Fruit fly (Drosophila melanogaster) whole organism, embryonic: ENCODE results near the gene CG43693.

Experiments
- Asciz ChIP-seq: fragments of 200-800 bp; sonication (Bioruptor generic); optimal IDR thresholded peaks from 2 replicates; lab custom pipeline; 2017; ENCODE audit warnings: missing biosample characterization, mild to moderate bottlenecking, missing genetic modification characterization, missing genetic modification reagents
- Atf-2 ChIP-seq: fragments of 200-800 bp; sonication (Bioruptor generic); optimal IDR thresholded peaks from 2 replicates; lab custom pipeline; 2016; ENCODE audit warnings: missing biosample characterization, missing genetic modification characterization
- CG10462 ChIP-seq: fragments of 200-800 bp; sonication (Bioruptor generic); optimal IDR thresholded peaks from 2 replicates; lab custom pipeline; 2016; ENCODE audit warnings: missing biosample characterization, missing genetic modification characterization
- CG12219 ChIP-seq: fragments of 200-800 bp; sonication (Bioruptor generic); optimal IDR thresholded peaks from 3 replicates; lab custom pipeline; 2018; ENCODE audit warnings: missing biosample characterization, mild to moderate bottlenecking, missing genetic modification characterization
- CG12769 ChIP-seq: fragments of 200-800 bp; sonication (Bioruptor generic); optimal IDR thresholded peaks from 2 replicates; lab custom pipeline; 2019; ENCODE audit warnings: missing biosample characterization, mild to moderate bottlenecking, missing genetic modification characterization, moderate library complexity
- CG13287 ChIP-seq: fragments of 200-800 bp; sonication (Bioruptor generic); IDR thresholded peaks from 2 replicates; pipeline ENCODE4 v1.3.6; 2022; ENCODE audit warnings: missing biosample characterization, missing genetic modification characterization; ENCODE audit not compliant: partially characterized antibody
- CG13424 ChIP-seq: fragments of 200-800 bp; sonication (Bioruptor generic); optimal IDR thresholded peaks from 2 replicates; lab custom pipeline; 2019; ENCODE audit warnings: missing biosample characterization, mild to moderate bottlenecking, missing genetic modification characterization, moderate library complexity
- CG14050 ChIP-seq: fragments of 200-800 bp; sonication (Bioruptor generic); IDR thresholded peaks from 3 replicates; pipeline ENCODE4 v1.3.6; 2022; ENCODE audit warnings: missing biosample characterization, missing genetic modification characterization
- CG1603 ChIP-seq: fragments of 200-800 bp; sonication (Bioruptor generic); optimal IDR thresholded peaks from 2 replicates; lab custom pipeline; 2019; ENCODE audit warnings: missing biosample characterization, mild to moderate bottlenecking, missing genetic modification characterization, moderate library complexity
- CG17385 ChIP-seq: fragments of 200-800 bp; sonication (Bioruptor generic); optimal IDR thresholded peaks from 3 replicates; lab custom pipeline; 2018; ENCODE audit warnings: missing biosample characterization, mild to moderate bottlenecking, missing genetic modification characterization
- CG2116 ChIP-seq: fragments of 200-800 bp; sonication (Bioruptor generic); optimal IDR thresholded peaks from 3 replicates; lab custom pipeline; 2018; ENCODE audit warnings: missing biosample characterization, mild to moderate bottlenecking, missing genetic modification characterization
- CG32772 ChIP-seq: fragments of 200-800 bp; sonication (Bioruptor generic); IDR thresholded peaks from 2 replicates; pipeline ENCODE4 v1.3.6; 2022; ENCODE audit warnings: missing biosample characterization, missing genetic modification characterization
- CG34224 ChIP-seq: fragments of 200-800 bp; sonication (Bioruptor generic); IDR thresholded peaks from 3 replicates; pipeline ENCODE4 v1.3.6; 2022; ENCODE audit warnings: missing biosample characterization, missing genetic modification characterization; ENCODE audit not compliant: partially characterized antibody
- CG8359 ChIP-seq: fragments of 200-800 bp; sonication (Bioruptor generic); optimal IDR thresholded peaks from 2 replicates; lab custom pipeline; 2017; ENCODE audit warnings: missing biosample characterization, mild to moderate bottlenecking, missing genetic modification characterization, borderline replicate concordance
- Deaf1 ChIP-seq: fragments of 200-800 bp; optimal IDR thresholded peaks from 3 replicates; lab custom pipeline; 2019; ENCODE audit warnings: missing biosample characterization, mild to moderate bottlenecking, missing genetic modification characterization, moderate library complexity
- Dfd ChIP-seq, 2 experiments: fragments of >200 bp; optimal IDR thresholded peaks; 2 replicates each; lab custom pipeline; 2017; ENCODE audit warnings: missing biosample characterization in 2 of 2, missing genetic modification characterization in 2 of 2
- Dip3 ChIP-seq: fragments of 200-800 bp; sonication (Bioruptor generic); optimal IDR thresholded peaks from 3 replicates; lab custom pipeline; 2016; ENCODE audit warnings: missing biosample characterization, missing genetic modification characterization
- GATAe ChIP-seq: fragments of 200-800 bp; sonication (Bioruptor generic); conservative IDR thresholded peaks from 2 replicates; pipeline ENCODE4 v1.3.6; 2022; ENCODE audit warnings: missing biosample characterization, missing genetic modification characterization
- HLHmδ ChIP-seq: fragments of 200-800 bp; sonication (Bioruptor generic); optimal IDR thresholded peaks from 2 replicates; lab custom pipeline; 2018; ENCODE audit warnings: missing biosample characterization, mild to moderate bottlenecking, missing genetic modification characterization, moderate library complexity
- Hr3 ChIP-seq: fragments of 200-800 bp; sonication (Bioruptor generic); optimal IDR thresholded peaks from 3 replicates; lab custom pipeline; 2016; ENCODE audit warnings: missing biosample characterization, missing genetic modification characterization
- MBD-R2 ChIP-seq: fragments of 200-800 bp; sonication (Bioruptor generic); IDR thresholded peaks from 2 replicates; pipeline ENCODE4 v1.3.6; 2022; ENCODE audit warnings: missing biosample characterization, missing genetic modification characterization
- NK7.1 ChIP-seq: fragments of 200-800 bp; sonication (Bioruptor generic); optimal IDR thresholded peaks from 3 replicates; lab custom pipeline; 2016; ENCODE audit warnings: missing biosample characterization, missing genetic modification characterization
- Oaz ChIP-seq: fragments of 200-800 bp; sonication (Bioruptor generic); IDR thresholded peaks from 2 replicates; pipeline ENCODE4 v1.3.6; 2022; ENCODE audit warnings: missing biosample characterization, missing genetic modification characterization
- Opbp ChIP-seq: fragments of 200-800 bp; sonication (Bioruptor generic); IDR thresholded peaks from 3 replicates; pipeline ENCODE4 v1.3.6; 2022; ENCODE audit warnings: missing biosample characterization, missing genetic modification characterization; ENCODE audit not compliant: partially characterized antibody
- Ssrp ChIP-seq: fragments of 200-800 bp; sonication (Bioruptor generic); optimal IDR thresholded peaks from 2 replicates; lab custom pipeline; 2018; ENCODE audit warnings: missing biosample characterization, mild to moderate bottlenecking, missing genetic modification characterization, moderate library complexity
- TFAM ChIP-seq: fragments of 200-800 bp; sonication (Bioruptor generic); optimal IDR thresholded peaks from 2 replicates; lab custom pipeline; 2017; ENCODE audit warnings: missing biosample characterization, missing genetic modification characterization, inconsistent platforms
- ato ChIP-seq: fragments of 200-800 bp; sonication (Bioruptor generic); IDR thresholded peaks from 2 replicates; pipeline ENCODE4 v1.3.6; 2022; ENCODE audit warnings: missing biosample characterization, missing genetic modification characterization; ENCODE audit not compliant: partially characterized antibody
- bcd ChIP-seq: fragments of 200-800 bp; sonication (Bioruptor generic); optimal IDR thresholded peaks from 2 replicates; lab custom pipeline; 2017; ENCODE audit warnings: missing biosample characterization, mild to moderate bottlenecking, missing genetic modification characterization
- bigmax ChIP-seq: fragments of 200-800 bp; sonication (Bioruptor generic); optimal IDR thresholded peaks from 2 replicates; lab custom pipeline; 2018; ENCODE audit warnings: missing biosample characterization, mild to moderate bottlenecking, missing genetic modification characterization
- bowl ChIP-seq: fragments of 200-800 bp; sonication (Bioruptor generic); IDR thresholded peaks from 2 replicates; pipeline ENCODE4 v1.3.6; 2022; ENCODE audit warnings: missing biosample characterization, missing genetic modification characterization
- disco-r ChIP-seq: fragments of 200-800 bp; sonication (Bioruptor generic); optimal IDR thresholded peaks from 2 replicates; lab custom pipeline; 2016; ENCODE audit warnings: missing biosample characterization, missing genetic modification characterization
- ewg ChIP-seq: fragments of 200-800 bp; sonication (Bioruptor generic); optimal IDR thresholded peaks from 3 replicates; lab custom pipeline; 2017; ENCODE audit warnings: mild to moderate bottlenecking, missing biosample characterization, missing genetic modification reagents, missing genetic modification characterization
- fd64A ChIP-seq: fragments of 200-800 bp; sonication (Bioruptor generic); optimal IDR thresholded peaks from 3 replicates; lab custom pipeline; 2018; ENCODE audit warnings: missing biosample characterization, mild to moderate bottlenecking, missing genetic modification characterization
- gcm2 ChIP-seq: fragments of 200-800 bp; sonication (Bioruptor generic); optimal IDR thresholded peaks from 2 replicates; lab custom pipeline; 2016; ENCODE audit warnings: missing biosample characterization, missing genetic modification characterization
- ham ChIP-seq: fragments of 200-800 bp; sonication (Bioruptor generic); IDR thresholded peaks from 2 replicates; pipeline ENCODE4 v1.3.6; 2022; ENCODE audit warnings: missing biosample characterization, missing genetic modification characterization
- jigr1 ChIP-seq: fragments of 200-800 bp; sonication (Bioruptor generic); IDR thresholded peaks from 3 replicates; pipeline ENCODE4 v1.3.6; 2022; ENCODE audit warnings: missing biosample characterization, missing genetic modification characterization
- lbe ChIP-seq: fragments of 200-800 bp; sonication (Bioruptor generic); optimal IDR thresholded peaks from 2 replicates; lab custom pipeline; 2016; ENCODE audit warnings: missing biosample characterization, mild to moderate bottlenecking, missing genetic modification characterization
- luna ChIP-seq: fragments of 200-800 bp; sonication (Bioruptor generic); optimal IDR thresholded peaks from 2 replicates; lab custom pipeline; 2016; ENCODE audit warnings: missing biosample characterization, missing genetic modification characterization
- otp ChIP-seq: fragments of 200-800 bp; sonication (Bioruptor generic); IDR thresholded peaks from 3 replicates; pipeline ENCODE4, ENCODE4 v1.3.6; 2022; ENCODE audit warnings: missing biosample characterization, missing genetic modification characterization
- pb ChIP-seq: fragments of 200-800 bp; sonication (Bioruptor generic); optimal IDR thresholded peaks from 3 replicates; lab custom pipeline; 2016; ENCODE audit warnings: missing biosample characterization, missing genetic modification characterization
- pros ChIP-seq: fragments of 200-800 bp; sonication (Bioruptor generic); optimal IDR thresholded peaks from 3 replicates; lab custom pipeline; 2019; ENCODE audit warnings: missing biosample characterization, mild to moderate bottlenecking, missing genetic modification characterization, moderate library complexity
- ranshi ChIP-seq: fragments of 200-800 bp; sonication (Bioruptor generic); IDR thresholded peaks from 2 replicates; pipeline ENCODE4 v1.3.6; 2022; ENCODE audit warnings: missing biosample characterization, missing genetic modification characterization
- slou ChIP-seq: fragments of 200-800 bp; sonication (Bioruptor generic); optimal IDR thresholded peaks from 3 replicates; lab custom pipeline; 2016; ENCODE audit warnings: missing biosample characterization, missing genetic modification characterization
- sr ChIP-seq: fragments of 200-800 bp; sonication (Bioruptor generic); IDR thresholded peaks from 3 replicates; pipeline ENCODE4 v1.3.6; 2022; ENCODE audit warnings: missing biosample characterization, missing genetic modification characterization
- tin ChIP-seq: fragments of 200-800 bp; sonication (Bioruptor generic); optimal IDR thresholded peaks from 3 replicates; lab custom pipeline; 2016; ENCODE audit warnings: missing biosample characterization, missing genetic modification characterization
- unpg ChIP-seq: fragments of 200-800 bp; sonication (Bioruptor generic); optimal IDR thresholded peaks from 3 replicates; lab custom pipeline; 2018; ENCODE audit warnings: missing biosample characterization, mild to moderate bottlenecking, missing genetic modification characterization, moderate library complexity
- vvl ChIP-seq: fragments of 200-800 bp; sonication (Bioruptor generic); IDR thresholded peaks from 2 replicates; pipeline ENCODE4 v1.3.6; 2022; ENCODE audit warnings: missing biosample characterization, missing genetic modification characterization
- wek ChIP-seq: fragments of 200-800 bp; sonication (Bioruptor generic); optimal IDR thresholded peaks from 3 replicates; lab custom pipeline; 2018; ENCODE audit warnings: missing biosample characterization, mild to moderate bottlenecking, missing genetic modification characterization, moderate library complexity
- zen ChIP-seq: fragments of 200-800 bp; sonication (Bioruptor generic); optimal IDR thresholded peaks from 3 replicates; lab custom pipeline; 2018; ENCODE audit warnings: missing biosample characterization, mild to moderate bottlenecking, missing genetic modification characterization, moderate library complexity

CG43693 gene

dm6 chr3L:11097982-11098663 is 47.0 kb upstream of the CG43693 start, which contains the start of the genes Irbp18 and APP-BP1 (continued):
- peak; percentile 86 for TF ChIP-seq CG32772 (GFP tag; lab: Robert Waterston, UW)
- peak; percentile 90 for TF ChIP-seq CG13424 (tag; lab: Kevin White, UChicago)
- TF ChIP-seq sr (GFP tag; lab: Robert Waterston, UW), result 0 out of 3 replicates have a peak, but pooled peaks have one; percentile 25
- TF ChIP-seq bowl (GFP tag; lab: Robert Waterston, UW), result no peak
- TF ChIP-seq Dip3 (GFP tag; lab: Kevin White, UChicago), result peak; percentile 96
- no peak for TF ChIP-seq CG34224 (GFP tag; lab: Robert Waterston, UW)
- TF ChIP-seq pb, result peak; percentile 81
- TF ChIP-seq disco-r, result peak; percentile 93
- peak; percentile 91 for TF ChIP-seq luna (GFP tag; lab: Kevin White, UChicago)
- TF ChIP-seq gcm2 (GFP tag; lab: Kevin White, UChicago), result peak; percentile 86
- TF ChIP-seq Deaf1, result peak; percentile 74
- TF ChIP-seq CG12769 (tag; lab: Kevin White, UChicago), result peak; percentile 92
- peak; percentile 91 for TF ChIP-seq CG12219 (GFP tag; lab: Kevin White, UChicago)
- peak; percentile 95 for TF ChIP-seq bcd (GFP tag; lab: Kevin White, UChicago)
- TF ChIP-seq CG14050 (GFP tag; lab: Robert Waterston, UW), result peak; percentile 74
- TF ChIP-seq ewg (GFP tag; lab: Kevin White, UChicago), result peak; percentile 87
- no peak for TF ChIP-seq ato (GFP tag; lab: Robert Waterston, UW)
- peak; percentile 93 for TF ChIP-seq unpg
- TF ChIP-seq wek (GFP tag; lab: Kevin White, UChicago), result peak; percentile 70
- TF ChIP-seq CG1603, result peak; percentile 88
- TF ChIP-seq CG17385 (GFP tag; lab: Kevin White, UChicago), result peak; percentile 91
- TF ChIP-seq HLHmδ (GFP tag; lab: Kevin White, UChicago), result no peak
- TF ChIP-seq tin (GFP tag; lab: Kevin White, UChicago), result peak; percentile 94
- TF ChIP-seq pros, result no peak
- peak; percentile 92 for TF ChIP-seq lbe
- peak; percentile 87 for TF ChIP-seq CG10462 (GFP tag; lab: Kevin White, UChicago)
- TF ChIP-seq Dfd (GFP tag; optimal IDR thresholded peaks at IDR 0.05; lab: Kevin White, UChicago), result no peak
- peak; percentile 85 for TF ChIP-seq zen (tag; lab: Kevin White, UChicago)
- peak; percentile 90 for TF ChIP-seq Ssrp
- no peak for TF ChIP-seq ham (GFP tag; lab: Robert Waterston, UW)
- TF ChIP-seq Oaz, result peak; percentile 70
- peak; percentile 92 for TF ChIP-seq Atf-2 (GFP tag; lab: Kevin White, UChicago)
- TF ChIP-seq ranshi (GFP tag; lab: Robert Waterston, UW), result peak; percentile 87
- peak; percentile 81 for TF ChIP-seq fd64A (GFP tag; lab: Kevin White, UChicago)
- peak; percentile 95 for TF ChIP-seq Hr3 (GFP tag; lab: Kevin White, UChicago)
- TF ChIP-seq CG13287 (GFP tag; lab: Robert Waterston, UW), result no peak
- TF ChIP-seq MBD-R2, result peak; percentile 72
- peak; percentile 74 for TF ChIP-seq CG8359 (GFP tag; lab: Kevin White, UChicago)
- TF ChIP-seq otp (GFP tag; lab: Robert Waterston, UW), result peak; percentile 80; the same call in 2 of the 3 replicates
- no peak for TF ChIP-seq bigmax (GFP tag; lab: Kevin White, UChicago)
- TF ChIP-seq vvl (GFP tag; lab: Robert Waterston, UW), result peak; percentile 89
- peak; percentile 89 for TF ChIP-seq Asciz (GFP tag; lab: Kevin White, UChicago)
- peak; percentile 88 for TF ChIP-seq CG2116 (GFP tag; lab: Kevin White, UChicago)
- no peak for TF ChIP-seq Opbp
- peak; percentile 54; the same call in 1 of the 3 replicates for TF ChIP-seq jigr1 (GFP tag; lab: Robert Waterston, UW)
- peak; percentile 62 for TF ChIP-seq TFAM (GFP tag; lab: Kevin White, UChicago)
- TF ChIP-seq slou, result peak; percentile 90
- no peak; the same call in 1 of the 2 replicates for TF ChIP-seq GATAe (GFP tag; lab: Robert Waterston, UW)
- TF ChIP-seq NK7.1 (GFP tag; lab: Kevin White, UChicago), result peak; percentile 87
